Worm (Caenorhabditis elegans) whole organism, young adult: Measurements from ENCODE around the gene Y53C12A.8.
A peak's percentile ranks its signal among the peaks of the same experiment; 100 is the strongest.

ENCODE experiments used
- B0336.3 ChIP-seq: fragments of 200-800 bp; sonication (Bioruptor generic); IDR thresholded peaks from 2 replicates; pipeline ENCODE4 v1.3.6; 2022; ENCODE audit warnings: missing genetic modification characterization, missing compliant biosample characterization
- C06A6.2 ChIP-seq: fragments of 200-800 bp; sonication (Bioruptor generic); conservative IDR thresholded peaks from 2 replicates; pipeline ENCODE4 v1.3.6; 2022; ENCODE audit warnings: missing genetic modification characterization, missing compliant biosample characterization
- C17E4.6 ChIP-seq: fragments of 200-800 bp; sonication (Bioruptor generic); IDR thresholded peaks from 2 replicates; pipeline ENCODE4 v1.3.6; 2022; ENCODE audit warnings: missing genetic modification reagents, missing genetic modification characterization, missing compliant biosample characterization
- F10E7.11 ChIP-seq: sonication (generic microtip); optimal IDR thresholded peaks from 2 replicates; lab custom pipeline; 2017; ENCODE audit warnings: mild to moderate bottlenecking, missing genetic modification characterization, moderate library complexity, missing compliant biosample characterization
- F33H1.4 ChIP-seq: fragments of 200-800 bp; sonication (Bioruptor generic); IDR thresholded peaks from 2 replicates; pipeline ENCODE4 v1.3.6; 2022; ENCODE audit warnings: missing genetic modification reagents, missing genetic modification characterization, missing compliant biosample characterization
- F37B4.10 ChIP-seq: fragments of 200-800 bp; sonication (Bioruptor generic); IDR thresholded peaks from 2 replicates; pipeline ENCODE4 v1.3.6; 2022; ENCODE audit warnings: missing genetic modification characterization, missing compliant biosample characterization
- F39B2.1 ChIP-seq: fragments of 200-800 bp; sonication (Bioruptor generic); IDR thresholded peaks from 2 replicates; pipeline ENCODE4 v1.3.6; 2022; ENCODE audit warnings: missing genetic modification reagents, missing genetic modification characterization, missing compliant biosample characterization
- ZK185.1 ChIP-seq: sonication (generic microtip); optimal IDR thresholded peaks from 2 replicates; lab custom pipeline; 2016; ENCODE audit warnings: mild to moderate bottlenecking, missing genetic modification characterization, missing compliant biosample characterization; ENCODE audit not compliant: poor library complexity, severe bottlenecking
- ama-1 ChIP-seq, 3 experiments: fragments of 150-350 bp in 1 of 3; sonication (generic microtip) in 2 of 3; optimal IDR thresholded peaks; 2 replicates each; lab custom pipeline; 2014 to 2018; ENCODE audit warnings: missing biosample characterization in 2 of 3, missing genetic modification characterization in 2 of 3, missing genetic modification reagents in 2 of 3
- aptf-3 ChIP-seq: fragments of 200-800 bp; sonication (Bioruptor generic); IDR thresholded peaks from 2 replicates; pipeline ENCODE4 v1.3.6; 2022; ENCODE audit warnings: missing genetic modification characterization, missing compliant biosample characterization
- atf-7 ChIP-seq: sonication (generic microtip); optimal IDR thresholded peaks from 2 replicates; lab custom pipeline; 2017; ENCODE audit warnings: mild to moderate bottlenecking, missing genetic modification characterization, missing compliant biosample characterization
- attf-3 ChIP-seq: fragments of 200-800 bp; sonication (Bioruptor generic); conservative IDR thresholded peaks from 2 replicates; pipeline ENCODE4 v1.3.6; 2022; ENCODE audit warnings: missing genetic modification reagents, missing genetic modification characterization, missing compliant biosample characterization
- attf-5 ChIP-seq: fragments of 200-800 bp; sonication (Bioruptor generic); optimal IDR thresholded peaks from 2 replicates; lab custom pipeline; 2018; ENCODE audit warnings: mild to moderate bottlenecking, missing genetic modification characterization, missing compliant biosample characterization
- attf-6 ChIP-seq: fragments of 200-800 bp; sonication (Bioruptor generic); IDR thresholded peaks from 2 replicates; pipeline ENCODE4 v1.3.6; 2022; ENCODE audit warnings: missing genetic modification reagents, missing genetic modification characterization, missing compliant biosample characterization
- bed-2 ChIP-seq: fragments of 200-800 bp; sonication (Bioruptor generic); IDR thresholded peaks from 2 replicates; pipeline ENCODE4 v1.3.6; 2022; ENCODE audit warnings: missing genetic modification reagents, missing genetic modification characterization, missing compliant biosample characterization
- cebp-1 ChIP-seq, 2 experiments: fragments of 200-800 bp in 1 of 2; sonication (Bioruptor generic) in 1 of 2; sonication (generic microtip) in 1 of 2; IDR thresholded peaks in 1 of 2; optimal IDR thresholded peaks in 1 of 2; 2 replicates each; pipeline versions ENCODE4 v1.3.6 to Lab custom; 2017 to 2022; ENCODE audit warnings: missing compliant biosample characterization in 2 of 2, missing genetic modification characterization in 2 of 2, mild to moderate bottlenecking in 1 of 2, missing genetic modification reagents in 1 of 2, moderate library complexity in 1 of 2
- cebp-2 ChIP-seq: fragments of 200-800 bp; sonication (Bioruptor generic); IDR thresholded peaks from 2 replicates; pipeline ENCODE4 v1.3.6; 2022; ENCODE audit warnings: missing genetic modification characterization, missing compliant biosample characterization
- ceh-58 ChIP-seq: fragments of 200-800 bp; sonication (Bioruptor generic); IDR thresholded peaks from 2 replicates; pipeline ENCODE4 v1.3.6; 2022; ENCODE audit warnings: missing genetic modification characterization, missing compliant biosample characterization
- dox-1 ChIP-seq: fragments of 200-800 bp; sonication (Bioruptor generic); IDR thresholded peaks from 2 replicates; pipeline ENCODE4 v1.3.6; 2022; ENCODE audit warnings: missing genetic modification reagents, missing genetic modification characterization, missing compliant biosample characterization
- lag-1 ChIP-seq: fragments of 200-800 bp; sonication (Bioruptor generic); IDR thresholded peaks from 2 replicates; pipeline ENCODE4 v1.3.6; 2022; ENCODE audit warnings: missing genetic modification reagents, missing genetic modification characterization, missing compliant biosample characterization
- let-526 ChIP-seq: fragments of 200-800 bp; sonication (Bioruptor generic); IDR thresholded peaks from 2 replicates; pipeline ENCODE4 v1.3.6; 2022; ENCODE audit warnings: missing genetic modification reagents, missing genetic modification characterization, missing compliant biosample characterization
- let-607 ChIP-seq, 2 experiments: fragments of 200-800 bp in 1 of 2; sonication (Bioruptor generic) in 1 of 2; sonication (generic microtip) in 1 of 2; optimal IDR thresholded peaks; 2 replicates each; lab custom pipeline; 2016 to 2018; ENCODE audit warnings: mild to moderate bottlenecking in 2 of 2, missing compliant biosample characterization in 2 of 2, missing genetic modification characterization in 2 of 2, moderate library complexity in 2 of 2, missing genotype in 1 of 2
- lin-26 ChIP-seq: fragments of 200-800 bp; sonication (Bioruptor generic); IDR thresholded peaks from 2 replicates; pipeline ENCODE4 v1.3.6; 2022; ENCODE audit warnings: missing genetic modification reagents, missing genetic modification characterization, missing compliant biosample characterization
- lin-54 ChIP-seq: fragments of 200-800 bp; sonication (Bioruptor generic); optimal IDR thresholded peaks from 2 replicates; lab custom pipeline; 2018; ENCODE audit warnings: mild to moderate bottlenecking, missing genetic modification characterization, missing compliant biosample characterization
- lsl-1 ChIP-seq: fragments of 200-800 bp; sonication (Bioruptor generic); optimal IDR thresholded peaks from 2 replicates; lab custom pipeline; 2018; ENCODE audit warnings: mild to moderate bottlenecking, missing genetic modification characterization, moderate library complexity, missing compliant biosample characterization
- madf-10 ChIP-seq: sonication (generic microtip); optimal IDR thresholded peaks from 2 replicates; lab custom pipeline; 2016; ENCODE audit warnings: mild to moderate bottlenecking, missing genetic modification characterization, missing compliant biosample characterization
- madf-6 ChIP-seq: fragments of 200-800 bp; sonication (Bioruptor generic); IDR thresholded peaks from 2 replicates; pipeline ENCODE4 v1.3.6; 2022; ENCODE audit warnings: missing genetic modification reagents, missing genetic modification characterization, missing compliant biosample characterization
- madf-8 ChIP-seq: fragments of 200-800 bp; sonication (Bioruptor generic); conservative IDR thresholded peaks from 2 replicates; pipeline ENCODE4 v1.3.6; 2022; ENCODE audit warnings: missing genetic modification reagents, missing genetic modification characterization, missing compliant biosample characterization
- mxl-1 ChIP-seq: sonication (generic microtip); optimal IDR thresholded peaks from 2 replicates; lab custom pipeline; 2016; ENCODE audit warnings: missing genetic modification characterization, missing compliant biosample characterization
- nfyb-1 ChIP-seq: fragments of 200-800 bp; sonication (Bioruptor generic); IDR thresholded peaks from 2 replicates; pipeline ENCODE4 v1.3.6; 2022; ENCODE audit warnings: missing genetic modification reagents, missing genetic modification characterization, missing compliant biosample characterization
- nhr-179 ChIP-seq: sonication (generic microtip); optimal IDR thresholded peaks from 2 replicates; lab custom pipeline; 2016; ENCODE audit warnings: mild to moderate bottlenecking, missing genetic modification characterization, missing compliant biosample characterization
- nhr-80 ChIP-seq: sonication (generic microtip); optimal IDR thresholded peaks from 2 replicates; lab custom pipeline; 2016; ENCODE audit warnings: missing genetic modification characterization, missing compliant biosample characterization
- pbrm-1 ChIP-seq: fragments of 200-800 bp; sonication (Bioruptor generic); IDR thresholded peaks from 2 replicates; pipeline ENCODE4 v1.3.6; 2022; ENCODE audit warnings: missing genetic modification reagents, missing genetic modification characterization, missing compliant biosample characterization
- rec-8 ChIP-seq, 2 experiments: sonication (generic microtip); optimal IDR thresholded peaks; 2 replicates each; lab custom pipeline; 2016; ENCODE audit warnings: mild to moderate bottlenecking in 2 of 2, missing genetic modification characterization in 2 of 2, missing genetic modification reagents in 2 of 2, missing genotype in 2 of 2, missing biosample characterization in 1 of 2, missing compliant biosample characterization in 1 of 2, moderate library complexity in 1 of 2
- repo-1 ChIP-seq: sonication (generic microtip); optimal IDR thresholded peaks from 2 replicates; lab custom pipeline; 2017; ENCODE audit warnings: mild to moderate bottlenecking, missing genetic modification characterization, missing compliant biosample characterization
- sdz-38 ChIP-seq: sonication (generic microtip); optimal IDR thresholded peaks from 2 replicates; lab custom pipeline; 2016; ENCODE audit warnings: missing genotype, missing genetic modification characterization, missing compliant biosample characterization
- sea-2 ChIP-seq: fragments of 200-800 bp; sonication (Bioruptor generic); IDR thresholded peaks from 2 replicates; pipeline ENCODE4 v1.3.6; 2022; ENCODE audit warnings: missing genetic modification characterization, missing compliant biosample characterization
- snpc-1.3 ChIP-seq: sonication (generic microtip); optimal IDR thresholded peaks from 2 replicates; lab custom pipeline; 2017; ENCODE audit warnings: missing genetic modification characterization, mild to moderate bottlenecking, missing compliant biosample characterization, antibody characterized with exemption, moderate library complexity, missing genotype, missing genetic modification reagents; ENCODE audit not compliant: insufficient read depth
- sptf-2 ChIP-seq: fragments of 200-800 bp; sonication (Bioruptor generic); optimal IDR thresholded peaks from 2 replicates; lab custom pipeline; 2018; ENCODE audit warnings: mild to moderate bottlenecking, missing genetic modification characterization, missing compliant biosample characterization
- tbp1 ChIP-seq: fragments of 200-800 bp; sonication (Bioruptor generic); optimal IDR thresholded peaks from 2 replicates; lab custom pipeline; 2018; ENCODE audit warnings: mild to moderate bottlenecking, missing genetic modification characterization, missing compliant biosample characterization
- tlf-1 ChIP-seq: fragments of 200-800 bp; sonication (Bioruptor generic); optimal IDR thresholded peaks from 2 replicates; lab custom pipeline; 2018; ENCODE audit warnings: mild to moderate bottlenecking, missing genetic modification characterization, missing compliant biosample characterization
- unc-130 ChIP-seq: sonication (generic microtip); optimal IDR thresholded peaks from 2 replicates; lab custom pipeline; 2016; ENCODE audit warnings: missing genetic modification reagents, missing genetic modification characterization, missing compliant biosample characterization
- unc-62 ChIP-seq: fragments of 150-350 bp; optimal IDR thresholded peaks from 2 replicates; lab custom pipeline; 2014; ENCODE audit warnings: missing biosample characterization, missing genetic modification reagents, missing genetic modification characterization
- zim-3 ChIP-seq: sonication (generic microtip); optimal IDR thresholded peaks from 2 replicates; lab custom pipeline; 2017; ENCODE audit warnings: mild to moderate bottlenecking, missing genetic modification characterization, moderate library complexity, missing compliant biosample characterization
- ztf-22 ChIP-seq: fragments of 200-800 bp; sonication (Bioruptor generic); optimal IDR thresholded peaks from 2 replicates; lab custom pipeline; 2018; ENCODE audit warnings: mild to moderate bottlenecking, missing genetic modification characterization, moderate library complexity, missing compliant biosample characterization

The Y53C12A.8 gene

ce11 chrII:9742784-9743183 lies 42.5 kb upstream of the Y53C12A.8 start, which contains the start of gene pno-1:
Gene pno-1 (minus strand): TSS chrII:9742884.
- no peak for TF ChIP-seq F39B2.1 (GFP tag; lab: Robert Waterston, UW)
- TF ChIP-seq attf-5: no peak
- TF ChIP-seq ama-1 (optimal IDR thresholded peaks at IDR 0.05; lab: Kevin White, UChicago): no peak
- peak in 1 of 2 experiments; percentile 14 for TF ChIP-seq ama-1 (GFP tag; optimal IDR thresholded peaks at IDR 0.05; lab: Kevin White, UChicago)
- no peak for TF ChIP-seq nhr-179 (tag; lab: Kevin White, UChicago)
- TF ChIP-seq attf-6 (GFP tag; lab: Robert Waterston, UW): no peak
- TF ChIP-seq rec-8 (tag; optimal IDR thresholded peaks at IDR 0.05; lab: Kevin White, UChicago): no peak
- TF ChIP-seq madf-6: peak; percentile 41; the same call in 1 of the 2 replicates
- no peak for TF ChIP-seq lin-54 (GFP tag; lab: Kevin White, UChicago)
- TF ChIP-seq atf-7 (tag; lab: Kevin White, UChicago): no peak
- TF ChIP-seq C06A6.2: no peak
- no peak for TF ChIP-seq F33H1.4 (GFP tag; lab: Robert Waterston, UW)
- no peak for TF ChIP-seq lag-1 (GFP tag; lab: Robert Waterston, UW)
- TF ChIP-seq F37B4.10 (GFP tag; lab: Robert Waterston, UW): no peak
- TF ChIP-seq dox-1 (GFP tag; lab: Robert Waterston, UW): no peak
- TF ChIP-seq, all 124 proteins: peak for 2

- no peak for TF ChIP-seq mxl-1
- TF ChIP-seq nfyb-1 (GFP tag; lab: Robert Waterston, UW): peak; percentile 28; the same call in 1 of the 2 replicates
- no peak for TF ChIP-seq ZK185.1
- TF ChIP-seq attf-3: no peak
- peak; percentile 33 for TF ChIP-seq tbp1 (GFP tag; lab: Kevin White, UChicago)
- peak; percentile 2 for TF ChIP-seq madf-10 (tag; lab: Kevin White, UChicago)
- peak; percentile 41 for TF ChIP-seq tlf-1 (GFP tag; lab: Kevin White, UChicago)
- TF ChIP-seq nhr-80: peak; percentile 63
- TF ChIP-seq attf-6 (GFP tag; lab: Robert Waterston, UW): no peak
- TF ChIP-seq unc-62 (GFP tag; lab: Kevin White, UChicago): peak; percentile 97
- 0 out of 2 replicates have a peak, but pooled peaks have one; percentile 17 for TF ChIP-seq let-526 (GFP tag; lab: Robert Waterston, UW)
- TF ChIP-seq ztf-22 (GFP tag; lab: Kevin White, UChicago): peak; percentile 2
- TF ChIP-seq let-607 (tag; optimal IDR thresholded peaks at IDR 0.05; lab: Kevin White, UChicago): peak; percentile 78 to 88
- TF ChIP-seq lin-54 (GFP tag; lab: Kevin White, UChicago): peak; percentile 6
- TF ChIP-seq atf-7 (tag; lab: Kevin White, UChicago): peak; percentile 22
Observed at ce11 chrII:9741400-9741799, 41.1 kb upstream of the Y53C12A.8 start.

DNA sequence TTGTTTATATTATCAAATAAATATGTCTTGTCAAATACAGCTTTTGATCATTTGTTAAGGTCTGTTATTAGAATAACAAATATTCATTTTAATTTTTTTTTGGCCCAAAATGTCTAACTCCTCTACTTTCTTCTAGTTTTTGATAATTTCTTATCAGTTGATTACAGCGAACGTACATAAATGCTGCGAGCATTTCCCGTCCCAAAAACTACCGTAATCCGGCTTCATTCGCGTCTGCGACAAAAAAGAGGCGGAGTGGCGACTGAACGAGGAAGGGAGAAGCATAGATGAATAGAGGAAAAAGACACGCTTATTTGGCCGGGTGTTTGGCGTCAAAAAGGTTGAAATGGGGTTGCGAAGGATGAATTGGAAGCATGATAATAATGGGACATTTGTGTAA lies 40.3 kb upstream of the Y53C12A.8 start:
- TF ChIP-seq aptf-3 (no peak), pbrm-1 (GFP tag; lab: Robert Waterston, UW) (0 out of 2 replicates have a peak, but pooled peaks have one; percentile 41), tlf-1 (GFP tag; lab: Kevin White, UChicago) (no peak), bed-2 (no peak), F10E7.11 (tag; lab: Kevin White, UChicago) (no peak), ZK185.1 (no peak), lsl-1 (no peak), unc-62 (GFP tag; lab: Kevin White, UChicago) (no peak), ceh-58 (GFP tag; lab: Robert Waterston, UW) (no peak), B0336.3 (GFP tag; lab: Robert Waterston, UW) (no peak), repo-1 (tag; lab: Kevin White, UChicago) (no peak), madf-8 (GFP tag; lab: Robert Waterston, UW) (no peak), ztf-22 (GFP tag; lab: Kevin White, UChicago) (peak; percentile 76), lin-26 (GFP tag; lab: Robert Waterston, UW) (no peak), zim-3 (tag; lab: Kevin White, UChicago) (no peak), sptf-2 (GFP tag; lab: Kevin White, UChicago) (no peak), cebp-2 (GFP tag; lab: Robert Waterston, UW) (no peak), unc-130 (GFP tag; lab: Kevin White, UChicago) (no peak), C17E4.6 (GFP tag; lab: Robert Waterston, UW) (no peak), cebp-1 (GFP tag; IDR thresholded peaks at IDR 0.05; lab: Robert Waterston, UW) (no peak), cebp-1 (tag; optimal IDR thresholded peaks at IDR 0.05; lab: Kevin White, UChicago) (peak; percentile 26), sea-2 (GFP tag; lab: Robert Waterston, UW) (no peak), sdz-38 (no peak), snpc-1.3 (no peak)
